Worm (Caenorhabditis elegans): ENCODE results near the gene C50B8.5.

The C50B8.5 gene

DNA sequence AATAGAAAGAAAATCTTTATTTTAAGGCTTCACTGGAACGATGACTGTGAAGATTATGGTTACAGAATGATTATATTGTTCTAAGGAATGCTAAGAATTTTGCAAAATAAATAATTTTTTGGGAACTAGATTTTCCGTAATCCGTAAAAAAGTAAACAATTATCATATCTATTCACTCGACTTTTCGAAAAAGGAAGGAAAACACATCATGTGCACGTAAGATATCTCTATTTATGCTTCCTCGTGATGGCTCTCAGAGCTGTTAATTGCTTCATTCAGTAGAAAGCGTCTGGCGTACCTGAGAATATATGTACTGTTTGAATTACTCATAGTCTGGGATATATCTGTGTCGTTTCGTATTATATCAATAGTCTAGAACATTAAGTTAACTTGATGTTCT is 39.0 kb downstream of the C50B8.5 start, which contains the start of gene srd-11:
Gene srd-11, minus strand, starts transcription at position 101 of the 400 bp plus-strand sequence.
- TF ChIP-seq sea-1 (GFP tag; conservative IDR thresholded peaks at IDR 0.05) (no peak), hmbx-1 (tag; optimal IDR thresholded peaks at IDR 0.05) (no peak), pes-1 (GFP tag; IDR thresholded peaks at IDR 0.05) (no peak), flt-1 (GFP tag; IDR thresholded peaks at IDR 0.05) (no peak), hnd-1 (tag; optimal IDR thresholded peaks at IDR 0.05) (no peak), tbx-37 (GFP tag; conservative IDR thresholded peaks at IDR 0.05) (no peak), scrt-1 (GFP tag; IDR thresholded peaks at IDR 0.05) (no peak), aly-1 (tag; optimal IDR thresholded peaks at IDR 0.05) (no peak), tbx-11 (GFP tag; IDR thresholded peaks at IDR 0.05) (no peak), hmg-4 (GFP tag; optimal IDR thresholded peaks at IDR 0.05) (no peak), ama-1 (optimal IDR thresholded peaks at IDR 0.05) (no peak), B0310.2 (tag; optimal IDR thresholded peaks at IDR 0.05) (no peak)

ce11 chrV:13620676-13621075 is 39.9 kb downstream of the C50B8.5 start, which contains the start of gene F53F4.15:
Gene F53F4.15 (plus strand): TSS chrV:13620976.
- TF ChIP-seq hnd-1 (tag; optimal IDR thresholded peaks at IDR 0.05) (no peak), ets-7 (tag; optimal IDR thresholded peaks at IDR 0.05) (no peak)

DNA sequence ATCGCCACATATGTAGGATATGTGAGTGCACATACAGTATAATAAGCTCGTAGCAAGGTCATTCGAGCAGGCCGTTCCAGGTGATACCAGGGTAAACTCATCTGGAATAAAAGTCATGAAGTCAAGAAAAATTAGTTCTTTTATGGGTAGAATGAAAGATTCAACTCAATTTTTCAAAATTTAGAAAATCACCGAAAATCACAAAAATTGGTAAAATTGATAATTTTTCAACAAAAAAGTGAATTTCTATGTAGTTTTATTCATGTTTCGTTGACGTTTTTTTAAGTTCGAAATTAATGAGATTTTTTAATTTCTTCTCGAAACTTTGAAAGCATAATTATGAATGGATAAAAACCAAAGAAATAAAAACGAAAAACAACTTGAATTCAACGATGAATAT is 41.0 kb downstream of the C50B8.5 start, which contains the start of gene F53F4.16:
Gene F53F4.16, minus strand, starts transcription at position 101 of the 400 bp plus-strand sequence.
- TF ChIP-seq tbx-37 (GFP tag; conservative IDR thresholded peaks at IDR 0.05) = no peak
- no peak for TF ChIP-seq F13C5.2 (tag; optimal IDR thresholded peaks at IDR 0.05)
- TF ChIP-seq flt-1 (GFP tag; IDR thresholded peaks at IDR 0.05) = no peak
- no peak for TF ChIP-seq ceh-36 (tag; optimal IDR thresholded peaks at IDR 0.05)
- TF ChIP-seq B0310.2 (tag; optimal IDR thresholded peaks at IDR 0.05) = no peak

ce11 chrV:13624424-13624823 is 43.7 kb downstream of the C50B8.5 start, which contains the start of gene F53F4.11:
Gene F53F4.11 (minus strand): TSS chrV:13624524.
- TF ChIP-seq pes-1 (GFP tag; IDR thresholded peaks at IDR 0.05) (no peak), ama-1 (optimal IDR thresholded peaks at IDR 0.05) (no peak), tbx-37 (GFP tag; conservative IDR thresholded peaks at IDR 0.05) (no peak), tbx-11 (GFP tag; IDR thresholded peaks at IDR 0.05) (no peak), hmbx-1 (tag; optimal IDR thresholded peaks at IDR 0.05) (no peak), F13C5.2 (tag; optimal IDR thresholded peaks at IDR 0.05) (no peak), scrt-1 (GFP tag; IDR thresholded peaks at IDR 0.05) (no peak), hnd-1 (tag; optimal IDR thresholded peaks at IDR 0.05) (no peak), ceh-36 (tag; optimal IDR thresholded peaks at IDR 0.05) (no peak), ets-7 (tag; optimal IDR thresholded peaks at IDR 0.05) (no peak)

DNA sequence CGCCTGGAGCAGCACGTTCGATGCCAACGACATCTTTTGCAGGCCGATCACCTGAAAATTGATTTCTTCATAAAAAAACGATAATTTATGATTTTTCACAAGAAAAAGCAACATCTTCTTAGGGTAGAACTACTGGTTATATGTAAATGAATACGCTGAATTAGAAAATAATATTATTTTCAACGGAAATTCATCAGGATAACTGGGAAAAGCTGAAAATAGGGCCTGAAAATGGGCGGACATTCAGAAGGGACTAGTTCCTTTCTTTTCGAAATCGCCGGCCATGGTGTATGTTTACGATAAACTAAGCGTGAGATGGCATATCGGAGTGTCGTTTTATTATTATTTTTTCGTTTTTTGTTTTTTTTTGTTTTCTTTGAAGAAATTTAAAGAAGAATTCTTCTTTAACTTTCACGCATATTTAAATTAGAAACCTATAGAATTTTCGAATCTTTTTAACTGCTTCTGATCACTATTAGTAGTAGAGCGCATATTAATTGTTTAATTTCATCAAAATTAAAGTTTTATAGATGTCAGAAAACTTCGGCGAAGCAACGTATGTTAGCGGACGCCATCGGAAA is 44.8 kb downstream of the C50B8.5 start, which contains the start of the genes nduv-2 and F53F4.12:
Gene nduv-2, minus strand, starts transcription at position 51 of the 581 bp plus-strand sequence.
Gene F53F4.12, plus strand, starts transcription at position 531 of the 581 bp plus-strand sequence.
- no peak for TF ChIP-seq F13C5.2 (tag; optimal IDR thresholded peaks at IDR 0.05)
- TF ChIP-seq hmg-4 (GFP tag; optimal IDR thresholded peaks at IDR 0.05) = no peak
- TF ChIP-seq ets-7 (tag; optimal IDR thresholded peaks at IDR 0.05) = no peak
- no peak for TF ChIP-seq hmbx-1 (tag; optimal IDR thresholded peaks at IDR 0.05)
- TF ChIP-seq flt-1 (GFP tag; IDR thresholded peaks at IDR 0.05) = no peak
- TF ChIP-seq scrt-1 (GFP tag; IDR thresholded peaks at IDR 0.05) = no peak
- no peak for TF ChIP-seq tra-4 (tag; optimal IDR thresholded peaks at IDR 0.05)
- no peak for TF ChIP-seq ama-1 (optimal IDR thresholded peaks at IDR 0.05)
- TF ChIP-seq tbx-11 (GFP tag; IDR thresholded peaks at IDR 0.05) = no peak
- TF ChIP-seq sea-1 (GFP tag; conservative IDR thresholded peaks at IDR 0.05) = no peak
- no peak for TF ChIP-seq B0310.2 (tag; optimal IDR thresholded peaks at IDR 0.05)
- no peak for TF ChIP-seq ceh-36 (tag; optimal IDR thresholded peaks at IDR 0.05)
- no peak for TF ChIP-seq tbx-37 (GFP tag; conservative IDR thresholded peaks at IDR 0.05)
- no peak for TF ChIP-seq aly-1 (tag; optimal IDR thresholded peaks at IDR 0.05)
- no peak for TF ChIP-seq hnd-1 (tag; optimal IDR thresholded peaks at IDR 0.05)
- no peak for TF ChIP-seq pes-1 (GFP tag; IDR thresholded peaks at IDR 0.05)
- TF ChIP-seq ceh-13 (GFP tag; optimal IDR thresholded peaks at IDR 0.05) = no peak

ce11 chrV:13627103-13627623 is 46.4 kb downstream of the C50B8.5 start, which contains the start of gene sde-2:
Gene sde-2 (plus strand): TSS chrV:13627573.
- no peak for TF ChIP-seq hmbx-1 (tag; optimal IDR thresholded peaks at IDR 0.05)
- TF ChIP-seq sea-1 (GFP tag; conservative IDR thresholded peaks at IDR 0.05) = no peak
- no peak for TF ChIP-seq B0310.2 (tag; optimal IDR thresholded peaks at IDR 0.05)
- no peak for TF ChIP-seq aly-1 (tag; optimal IDR thresholded peaks at IDR 0.05)
- no peak for TF ChIP-seq flt-1 (GFP tag; IDR thresholded peaks at IDR 0.05)
- no peak for TF ChIP-seq hmg-4 (GFP tag; optimal IDR thresholded peaks at IDR 0.05)
- TF ChIP-seq tbx-37 (GFP tag; conservative IDR thresholded peaks at IDR 0.05) = no peak
- no peak for TF ChIP-seq hnd-1 (tag; optimal IDR thresholded peaks at IDR 0.05)

- TF ChIP-seq ama-1 (optimal IDR thresholded peaks at IDR 0.05) (no peak), aly-1 (tag; optimal IDR thresholded peaks at IDR 0.05) (no peak), ceh-36 (tag; optimal IDR thresholded peaks at IDR 0.05) (no peak), scrt-1 (GFP tag; IDR thresholded peaks at IDR 0.05) (no peak), sea-1 (GFP tag; conservative IDR thresholded peaks at IDR 0.05) (no peak), hnd-1 (tag; optimal IDR thresholded peaks at IDR 0.05) (no peak), B0310.2 (tag; optimal IDR thresholded peaks at IDR 0.05) (no peak), hmg-4 (GFP tag; optimal IDR thresholded peaks at IDR 0.05) (no peak), hmbx-1 (tag; optimal IDR thresholded peaks at IDR 0.05) (no peak), F13C5.2 (tag; optimal IDR thresholded peaks at IDR 0.05) (no peak), ets-7 (tag; optimal IDR thresholded peaks at IDR 0.05) (no peak)
These were observed 53.4 kb downstream of the C50B8.5 start, which contains the start of gene H37A05.2 for ce11 chrV:13634149-13634548. Gene H37A05.2 (minus strand): TSS chrV:13634249.
